Fruit fly (Drosophila melanogaster): ENCODE data around the gene CG12594.

DNA sequence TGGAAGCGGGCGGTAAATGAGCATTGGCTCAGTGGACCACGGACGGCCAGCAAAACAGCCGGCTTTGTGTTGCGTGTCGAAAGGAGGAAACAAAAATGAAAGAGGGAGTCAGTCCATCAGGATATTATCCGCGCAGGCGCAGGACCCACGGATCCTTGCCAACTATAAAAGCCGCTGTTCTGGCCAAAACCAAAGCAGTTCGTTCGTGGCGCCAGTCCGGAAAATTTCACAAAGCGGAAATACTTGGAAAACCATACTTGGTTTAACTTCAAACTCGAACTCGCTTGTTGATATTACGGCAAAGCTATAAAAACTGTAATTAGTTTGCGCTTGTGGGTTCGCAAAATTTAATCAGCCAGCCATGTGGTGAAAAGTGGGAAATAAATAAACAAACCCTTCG, at the start of gene CG12594:
- no peak for TF ChIP-seq Myc (optimal IDR thresholded peaks at IDR 0.05)
- TF ChIP-seq brk (GFP tag; optimal IDR thresholded peaks at IDR 0.05): no peak
- no peak for TF ChIP-seq CrebA (GFP tag; optimal IDR thresholded peaks at IDR 0.05; ENCODE audit: borderline replicate concordance)
- no peak for TF ChIP-seq pan (optimal IDR thresholded peaks at IDR 0.05)

Measured in whole organism, wandering third instar larva.